Worm (Caenorhabditis elegans): Measurements from ENCODE around the gene F41E6.1.

F41E6.1 gene

DNA sequence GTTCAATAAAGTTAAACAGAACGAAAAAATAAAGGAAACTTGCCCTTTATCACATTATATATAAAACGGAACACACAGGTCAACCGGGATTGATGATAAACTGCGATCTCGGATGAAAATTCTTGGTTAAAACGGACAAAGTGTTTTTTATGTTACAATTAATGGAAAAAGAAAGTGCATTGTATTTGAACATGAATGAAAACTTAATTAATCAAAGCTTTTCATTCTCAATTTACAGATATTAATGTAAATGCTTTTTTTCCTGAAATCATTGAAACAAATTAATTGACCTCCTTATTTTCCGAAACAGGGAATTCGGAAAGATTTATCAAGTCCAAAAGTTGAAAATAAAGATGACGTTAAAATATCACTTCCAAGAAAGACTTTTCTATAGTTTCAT, 21.0 kb upstream of the F41E6.1 start, which contains the start of gene F41E6.8:
TSS of gene F41E6.8 (minus strand) at position 101 of the 400 bp plus-strand sequence.
- TF ChIP-seq snpc-4 (tag; optimal IDR thresholded peaks at IDR 0.05) (no peak), eor-1 (tag; optimal IDR thresholded peaks at IDR 0.05) (no peak), tbx-2 (tag; optimal IDR thresholded peaks at IDR 0.05) (no peak), unc-62 (GFP tag; optimal IDR thresholded peaks at IDR 0.05) (no peak), fos-1 (tag; optimal IDR thresholded peaks at IDR 0.05) (no peak)

ce11 chrV:8602638-8603037, 19.8 kb upstream of the F41E6.1 start, which contains the start of gene F41E6.15:
F41E6.15 (minus strand) TSS chrV:8602738.
- no peak for TF ChIP-seq lin-15B (tag; optimal IDR thresholded peaks at IDR 0.05)
- no peak for TF ChIP-seq lsy-12 (tag; optimal IDR thresholded peaks at IDR 0.05)
- TF ChIP-seq R02D3.7 (tag; optimal IDR thresholded peaks at IDR 0.05): no peak
- TF ChIP-seq nhr-67 (tag; optimal IDR thresholded peaks at IDR 0.05): no peak
- TF ChIP-seq daf-12 (tag; optimal IDR thresholded peaks at IDR 0.05): no peak
- no peak for TF ChIP-seq ztf-4 (tag; optimal IDR thresholded peaks at IDR 0.05)
- no peak for TF ChIP-seq mml-1 (tag; optimal IDR thresholded peaks at IDR 0.05)
- no peak for TF ChIP-seq nhr-43 (tag; optimal IDR thresholded peaks at IDR 0.05; ENCODE audit: poor library complexity, severe bottlenecking)
- no peak for TF ChIP-seq nhr-11 (tag; optimal IDR thresholded peaks at IDR 0.05)
- TF ChIP-seq fkh-10 (GFP tag; optimal IDR thresholded peaks at IDR 0.05): no peak
- TF ChIP-seq nhr-77 (tag; optimal IDR thresholded peaks at IDR 0.05): no peak
- no peak for TF ChIP-seq zag-1 (tag; optimal IDR thresholded peaks at IDR 0.05)
- TF ChIP-seq tbx-2 (tag; optimal IDR thresholded peaks at IDR 0.05): no peak
- TF ChIP-seq ceh-9 (tag; optimal IDR thresholded peaks at IDR 0.05): no peak

DNA sequence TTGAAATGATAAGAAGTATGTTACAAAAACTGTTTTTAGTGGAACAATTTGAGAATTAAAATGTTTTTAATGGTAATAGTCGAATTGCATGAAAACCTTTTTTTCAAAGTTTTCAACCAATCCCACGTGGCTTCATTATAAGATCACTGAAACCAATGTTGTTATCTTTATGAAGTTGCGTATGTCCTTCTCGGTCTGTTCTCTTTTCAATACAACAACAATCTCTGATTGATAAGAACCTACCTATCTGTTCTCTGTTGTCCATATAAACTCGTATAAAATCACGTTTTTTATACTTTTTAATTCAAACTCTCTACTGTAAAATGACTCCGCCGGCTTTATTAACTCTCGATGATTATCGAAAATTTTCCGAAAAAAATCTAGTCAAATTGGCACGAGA, 19.1 kb upstream of the F41E6.1 start, which contains the start of gene F41E6.5:
TSS of gene F41E6.5 (plus strand) at position 209 of the 400 bp plus-strand sequence.
- TF ChIP-seq pqm-1 (tag; optimal IDR thresholded peaks at IDR 0.05) (peak; percentile 82), elt-2 (tag; optimal IDR thresholded peaks at IDR 0.05) (peak; percentile 77), jun-1 (tag; optimal IDR thresholded peaks at IDR 0.05) (peak; percentile 4), pha-4 (tag; optimal IDR thresholded peaks at IDR 0.05) (peak; percentile 53), fkh-2 (tag; optimal IDR thresholded peaks at IDR 0.05) (no peak)

- TF ChIP-seq unc-62 (GFP tag; optimal IDR thresholded peaks at IDR 0.05) (peak; percentile 11), nhr-76 (tag; optimal IDR thresholded peaks at IDR 0.05) (no peak), lsy-12 (tag; optimal IDR thresholded peaks at IDR 0.05) (peak; percentile 59), lin-39 (tag; optimal IDR thresholded peaks at IDR 0.05) (peak; percentile 93), zag-1 (tag; optimal IDR thresholded peaks at IDR 0.05) (no peak), pqm-1 (tag; optimal IDR thresholded peaks at IDR 0.05) (peak; percentile 94), ceh-9 (tag; optimal IDR thresholded peaks at IDR 0.05) (no peak), nhr-25 (tag; optimal IDR thresholded peaks at IDR 0.05) (peak; percentile 93), pha-4 (tag; optimal IDR thresholded peaks at IDR 0.05) (peak; percentile 98), nhr-77 (tag; optimal IDR thresholded peaks at IDR 0.05) (peak; percentile 25), nhr-28 (tag; optimal IDR thresholded peaks at IDR 0.05) (no peak), egl-5 (tag; optimal IDR thresholded peaks at IDR 0.05) (peak; percentile 89), sea-2 (GFP tag; optimal IDR thresholded peaks at IDR 0.05) (no peak), ZK546.5 (tag; optimal IDR thresholded peaks at IDR 0.05) (no peak), elt-3 (tag; optimal IDR thresholded peaks at IDR 0.05) (peak in 1 of 3 experiments; percentile 80), nhr-12 (tag; optimal IDR thresholded peaks at IDR 0.05) (no peak), ceh-16 (tag; optimal IDR thresholded peaks at IDR 0.05) (no peak), egl-27 (tag; optimal IDR thresholded peaks at IDR 0.05) (peak; percentile 89), aly-2 (tag; optimal IDR thresholded peaks at IDR 0.05) (no peak), tbx-2 (tag; optimal IDR thresholded peaks at IDR 0.05) (peak; percentile 61), jun-1 (tag; optimal IDR thresholded peaks at IDR 0.05) (peak; percentile 95), ztf-4 (tag; optimal IDR thresholded peaks at IDR 0.05) (no peak), nhr-237 (tag; optimal IDR thresholded peaks at IDR 0.05) (no peak), nhr-11 (tag; optimal IDR thresholded peaks at IDR 0.05) (peak; percentile 72), nfya-1 (tag; optimal IDR thresholded peaks at IDR 0.05; ENCODE audit: insufficient read depth) (peak; percentile 95), mml-1 (tag; optimal IDR thresholded peaks at IDR 0.05) (no peak), mdl-1 (tag; optimal IDR thresholded peaks at IDR 0.05) (peak; percentile 38), nhr-43 (tag; optimal IDR thresholded peaks at IDR 0.05; ENCODE audit: poor library complexity, severe bottlenecking) (peak; percentile 72), elt-2 (tag; optimal IDR thresholded peaks at IDR 0.05) (peak; percentile 88), fkh-10 (GFP tag; optimal IDR thresholded peaks at IDR 0.05) (peak; percentile 84), eor-1 (tag; optimal IDR thresholded peaks at IDR 0.05) (no peak), elt-1 (tag; optimal IDR thresholded peaks at IDR 0.05) (peak; percentile 43), ceh-28 (tag; optimal IDR thresholded peaks at IDR 0.05) (peak; percentile 87), snpc-4 (tag; optimal IDR thresholded peaks at IDR 0.05) (peak; percentile 81), hmg-11 (tag; optimal IDR thresholded peaks at IDR 0.05) (peak; percentile 93), ceh-82 (tag; optimal IDR thresholded peaks at IDR 0.05) (no peak), R02D3.7 (tag; optimal IDR thresholded peaks at IDR 0.05) (peak; percentile 59), nhr-67 (tag; optimal IDR thresholded peaks at IDR 0.05) (no peak), daf-12 (tag; optimal IDR thresholded peaks at IDR 0.05) (no peak), fos-1 (tag; optimal IDR thresholded peaks at IDR 0.05) (peak; percentile 94), unc-39 (tag; optimal IDR thresholded peaks at IDR 0.05) (no peak), fkh-2 (tag; optimal IDR thresholded peaks at IDR 0.05) (no peak)
Observed at ce11 chrV:8606099-8606696, 16.2 kb upstream of the F41E6.1 start, which contains the start of gene vps-60. vps-60 (minus strand) TSS chrV:8606128.

Data from whole organism, L3 larva.